Fruit fly (Drosophila melanogaster) whole organism: ENCODE measurements around the gene SAK.

Experiments used
- CG8478 ChIP-seq: fragments of >200 bp; optimal IDR thresholded peaks from 2 replicates; lab custom pipeline; 2018; ENCODE audit warnings: inconsistent platforms
- EcR ChIP-seq, 2 experiments: fragments of >200 bp; optimal IDR thresholded peaks; 2 replicates each; lab custom pipeline; 2017; ENCODE audit warnings: missing biosample characterization in 2 of 2, missing genetic modification characterization in 2 of 2, missing genetic modification reagents in 2 of 2
- pan ChIP-seq: fragments of >200 bp; optimal IDR thresholded peaks from 2 replicates; lab custom pipeline; 2017
- usp ChIP-seq: fragments of >200 bp; optimal IDR thresholded peaks from 2 replicates; lab custom pipeline; 2017; ENCODE audit warnings: missing biosample characterization, missing genetic modification characterization, mixed read lengths

- TF ChIP-seq EcR (GFP tag; optimal IDR thresholded peaks at IDR 0.05; lab: Kevin White, UChicago) (no peak), usp (no peak), pan (lab: Kevin White, UChicago) (no peak), CG8478 (no peak)
Observed at dm6 chr3L:21515823-21516715, at the start of gene SAK, which contains the start of gene Cdk12.
